Worm (Caenorhabditis elegans): Measurements from ENCODE around the gene fbxl-3.

DNA sequence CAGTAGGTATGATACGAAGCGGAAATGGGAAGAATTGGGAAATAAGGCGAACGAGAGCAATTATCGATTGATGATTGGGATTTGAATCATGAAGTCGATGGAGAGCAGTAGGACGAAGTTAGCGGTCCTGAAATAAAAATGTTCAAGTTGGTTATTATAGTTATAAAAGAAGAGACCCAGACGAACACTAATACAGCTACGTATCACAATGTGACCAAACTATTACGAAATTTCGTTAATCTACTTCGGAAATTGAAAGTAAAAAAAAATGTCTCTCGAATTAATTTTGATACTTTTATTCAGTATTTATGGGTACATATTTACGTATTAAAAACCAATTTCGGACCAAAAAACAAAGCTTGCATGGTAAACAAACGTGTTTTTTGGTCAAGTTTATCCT is 27.8 kb upstream of the fbxl-3 start:
- TF ChIP-seq sptf-1 (tag; optimal IDR thresholded peaks at IDR 0.05) (no peak), ztf-11 (tag; optimal IDR thresholded peaks at IDR 0.05) (no peak), nhr-237 (tag; optimal IDR thresholded peaks at IDR 0.05) (no peak), snpc-4 (tag; optimal IDR thresholded peaks at IDR 0.05) (no peak)
